Fruit fly (Drosophila melanogaster) whole organism, embryonic: ENCODE data around the gene Set2.

ENCODE experiments used
- B-H2 ChIP-seq: fragments of 200-800 bp; sonication (Bioruptor generic); optimal IDR thresholded peaks from 2 replicates; lab custom pipeline; 2018; ENCODE audit warnings: missing biosample characterization, mild to moderate bottlenecking, missing genetic modification characterization
- CG1024 ChIP-seq: fragments of 200-800 bp; sonication (Bioruptor generic); IDR thresholded peaks from 2 replicates; pipeline ENCODE4 v1.3.6; 2022; ENCODE audit warnings: missing biosample characterization, missing genetic modification characterization
- CG10462 ChIP-seq: fragments of 200-800 bp; sonication (Bioruptor generic); optimal IDR thresholded peaks from 2 replicates; lab custom pipeline; 2016; ENCODE audit warnings: missing biosample characterization, missing genetic modification characterization
- CG10654 ChIP-seq: fragments of 200-800 bp; sonication (Bioruptor generic); optimal IDR thresholded peaks from 2 replicates; lab custom pipeline; 2016; ENCODE audit warnings: missing biosample characterization, missing genetic modification characterization
- CG10959 ChIP-seq: fragments of 200-800 bp; sonication (Bioruptor generic); IDR thresholded peaks from 2 replicates; pipeline ENCODE4 v1.3.6; 2022; ENCODE audit warnings: missing biosample characterization, missing genetic modification characterization
- CG12104 ChIP-seq: fragments of 200-800 bp; sonication (Bioruptor generic); optimal IDR thresholded peaks from 3 replicates; lab custom pipeline; 2016; ENCODE audit warnings: missing biosample characterization, missing genetic modification characterization
- CG12659 ChIP-seq: fragments of 200-800 bp; sonication (Bioruptor generic); optimal IDR thresholded peaks from 3 replicates; lab custom pipeline; 2017; ENCODE audit warnings: mild to moderate bottlenecking, missing biosample characterization, missing genetic modification reagents, missing genetic modification characterization
- CG12942 ChIP-seq: fragments of 200-800 bp; sonication (Bioruptor generic); optimal IDR thresholded peaks from 3 replicates; lab custom pipeline; 2016; ENCODE audit warnings: missing biosample characterization, missing genetic modification characterization
- CG13624 ChIP-seq: fragments of 200-800 bp; sonication (Bioruptor generic); optimal IDR thresholded peaks from 2 replicates; lab custom pipeline; 2016; ENCODE audit warnings: missing biosample characterization, missing genetic modification characterization
- CG14860 ChIP-seq: fragments of 200-800 bp; sonication (Bioruptor generic); IDR thresholded peaks from 3 replicates; pipeline ENCODE4 v1.3.6; 2022; ENCODE audit warnings: missing biosample characterization, missing genetic modification characterization; ENCODE audit not compliant: partially characterized antibody
- CG16813 ChIP-seq: fragments of 200-800 bp; sonication (Bioruptor generic); IDR thresholded peaks from 3 replicates; pipeline ENCODE4 v1.3.6; 2022; ENCODE audit warnings: missing biosample characterization, missing genetic modification characterization; ENCODE audit not compliant: partially characterized antibody
- CG17385 ChIP-seq: fragments of 200-800 bp; sonication (Bioruptor generic); optimal IDR thresholded peaks from 3 replicates; lab custom pipeline; 2018; ENCODE audit warnings: missing biosample characterization, mild to moderate bottlenecking, missing genetic modification characterization
- CG18764 ChIP-seq: fragments of 200-800 bp; sonication (Bioruptor generic); optimal IDR thresholded peaks from 3 replicates; lab custom pipeline; 2016; ENCODE audit warnings: missing biosample characterization, missing genetic modification characterization
- CG30431 ChIP-seq: fragments of 200-800 bp; sonication (Bioruptor generic); optimal IDR thresholded peaks from 2 replicates; lab custom pipeline; 2017; ENCODE audit warnings: missing biosample characterization, missing genetic modification characterization
- CG3163 ChIP-seq: fragments of 200-800 bp; sonication (Bioruptor generic); optimal IDR thresholded peaks from 3 replicates; lab custom pipeline; 2016; ENCODE audit warnings: missing biosample characterization, missing genetic modification characterization
- CG32532 ChIP-seq: fragments of 200-800 bp; sonication (Bioruptor generic); IDR thresholded peaks from 2 replicates; pipeline ENCODE4 v1.3.6; 2022; ENCODE audit warnings: missing biosample characterization, missing genetic modification characterization
- CG33557 ChIP-seq: fragments of 200-800 bp; sonication (Bioruptor generic); optimal IDR thresholded peaks from 2 replicates; lab custom pipeline; 2019; ENCODE audit warnings: missing biosample characterization, mild to moderate bottlenecking, missing genetic modification characterization, moderate library complexity
- CG34224 ChIP-seq: fragments of 200-800 bp; sonication (Bioruptor generic); IDR thresholded peaks from 3 replicates; pipeline ENCODE4 v1.3.6; 2022; ENCODE audit warnings: missing biosample characterization, missing genetic modification characterization; ENCODE audit not compliant: partially characterized antibody
- CG6813 ChIP-seq: fragments of 200-800 bp; sonication (Bioruptor generic); optimal IDR thresholded peaks from 2 replicates; lab custom pipeline; 2017; ENCODE audit warnings: missing biosample characterization, missing genetic modification characterization, mild to moderate bottlenecking, moderate library complexity, missing genetic modification reagents
- CG9215 ChIP-seq: fragments of 200-800 bp; sonication (Bioruptor generic); IDR thresholded peaks from 2 replicates; pipeline ENCODE4 v1.3.6; 2022; ENCODE audit warnings: missing biosample characterization, missing genetic modification characterization
- CG9727 ChIP-seq: fragments of 200-800 bp; sonication (Bioruptor generic); optimal IDR thresholded peaks from 3 replicates; lab custom pipeline; 2017; ENCODE audit warnings: missing biosample characterization, mild to moderate bottlenecking, missing genetic modification characterization
- Chrac-16 ChIP-seq: fragments of 200-800 bp; sonication (Bioruptor generic); optimal IDR thresholded peaks from 3 replicates; lab custom pipeline; 2016; ENCODE audit warnings: missing biosample characterization, missing genetic modification characterization
- CkIIα-i1 ChIP-seq: fragments of 200-800 bp; sonication (Bioruptor generic); IDR thresholded peaks from 2 replicates; pipeline ENCODE4 v1.3.6; 2022; ENCODE audit warnings: missing biosample characterization, missing genetic modification characterization
- Ets97D ChIP-seq: fragments of 200-800 bp; sonication (Bioruptor generic); optimal IDR thresholded peaks from 3 replicates; lab custom pipeline; 2016; ENCODE audit warnings: missing biosample characterization, missing genetic modification characterization
- Gug ChIP-seq: fragments of 200-800 bp; sonication (Bioruptor generic); IDR thresholded peaks from 4 replicates; pipeline ENCODE4 v1.3.6; 2022; ENCODE audit warnings: missing biosample characterization, missing genetic modification characterization
- H2.0 ChIP-seq: fragments of 200-800 bp; sonication (Bioruptor generic); IDR thresholded peaks from 2 replicates; pipeline ENCODE4 v1.3.6; 2022; ENCODE audit warnings: missing biosample characterization, missing genetic modification characterization
- HLHmδ ChIP-seq: fragments of 200-800 bp; sonication (Bioruptor generic); optimal IDR thresholded peaks from 2 replicates; lab custom pipeline; 2018; ENCODE audit warnings: missing biosample characterization, mild to moderate bottlenecking, missing genetic modification characterization, moderate library complexity
- Hr39 ChIP-seq: fragments of >200 bp; optimal IDR thresholded peaks from 2 replicates; lab custom pipeline; 2017
- Kr ChIP-seq: fragments of 200-800 bp; sonication (Bioruptor generic); optimal IDR thresholded peaks from 2 replicates; lab custom pipeline; 2017; ENCODE audit warnings: missing biosample characterization, mild to moderate bottlenecking, missing genetic modification characterization
- Side ChIP-seq: fragments of 200-800 bp; sonication (Bioruptor generic); optimal IDR thresholded peaks from 2 replicates; lab custom pipeline; 2016; ENCODE audit warnings: missing biosample characterization, missing genetic modification characterization
- Sry-β ChIP-seq: fragments of 200-800 bp; sonication (Bioruptor generic); optimal IDR thresholded peaks from 2 replicates; lab custom pipeline; 2018; ENCODE audit warnings: missing biosample characterization, mild to moderate bottlenecking, missing genetic modification characterization, moderate library complexity
- az2 ChIP-seq: fragments of 200-800 bp; sonication (Bioruptor generic); optimal IDR thresholded peaks from 3 replicates; lab custom pipeline; 2016; ENCODE audit warnings: missing biosample characterization, missing genetic modification characterization
- cad ChIP-seq: fragments of >200 bp; optimal IDR thresholded peaks from 2 replicates; lab custom pipeline; 2017; ENCODE audit warnings: missing biosample characterization, missing genetic modification characterization
- cg ChIP-seq: fragments of 200-800 bp; sonication (Bioruptor generic); optimal IDR thresholded peaks from 3 replicates; lab custom pipeline; 2019; ENCODE audit warnings: missing biosample characterization, mild to moderate bottlenecking, missing genetic modification characterization, moderate library complexity
- corto ChIP-seq: fragments of 200-800 bp; sonication (Bioruptor generic); optimal IDR thresholded peaks from 2 replicates; lab custom pipeline; 2016; ENCODE audit warnings: missing biosample characterization, mild to moderate bottlenecking, missing genetic modification characterization, moderate library complexity
- crp ChIP-seq, 2 experiments: fragments of 200-800 bp; sonication (Bioruptor generic); optimal IDR thresholded peaks; 2 replicates in 1 of 2; 3 replicates in 1 of 2; lab custom pipeline; 2017; ENCODE audit warnings: missing biosample characterization in 2 of 2, missing genetic modification characterization in 2 of 2, mild to moderate bottlenecking in 1 of 2, moderate library complexity in 1 of 2
- hb ChIP-seq: fragments of 200-800 bp; sonication (Bioruptor generic); IDR thresholded peaks from 3 replicates; pipeline ENCODE4 v1.3.6; 2022; ENCODE audit warnings: missing biosample characterization, missing genetic modification characterization; ENCODE audit not compliant: partially characterized antibody
- hkb ChIP-seq, 2 experiments: fragments of 200-800 bp in 1 of 2; fragments of >200 bp in 1 of 2; sonication (Bioruptor generic) in 1 of 2; IDR thresholded peaks in 1 of 2; optimal IDR thresholded peaks in 1 of 2; 2 replicates each; pipeline versions ENCODE4 v1.3.6 to Lab custom; 2017 to 2022; ENCODE audit warnings: missing biosample characterization in 1 of 2, missing genetic modification characterization in 1 of 2
- jigr1 ChIP-seq: fragments of 200-800 bp; sonication (Bioruptor generic); IDR thresholded peaks from 3 replicates; pipeline ENCODE4 v1.3.6; 2022; ENCODE audit warnings: missing biosample characterization, missing genetic modification characterization
- lilli ChIP-seq: fragments of 200-800 bp; sonication (Bioruptor generic); optimal IDR thresholded peaks from 3 replicates; lab custom pipeline; 2016; ENCODE audit warnings: missing biosample characterization, missing genetic modification characterization
- nau ChIP-seq: fragments of 200-800 bp; sonication (Bioruptor generic); optimal IDR thresholded peaks from 3 replicates; lab custom pipeline; 2017; ENCODE audit warnings: missing biosample characterization, mild to moderate bottlenecking, missing genetic modification characterization, missing genetic modification reagents
- pan ChIP-seq, 4 experiments: fragments of >200 bp in 3 of 4; fragments of 200-800 bp in 1 of 4; sonication (Bioruptor generic) in 1 of 4; optimal IDR thresholded peaks in 3 of 4; IDR thresholded peaks in 1 of 4; 2 replicates each; pipeline versions ENCODE4 v1.3.6 to Lab custom; 2017 to 2022; ENCODE audit warnings: missing biosample characterization in 2 of 4, missing genetic modification characterization in 2 of 4, mixed read lengths in 1 of 4
- pros ChIP-seq: fragments of 200-800 bp; sonication (Bioruptor generic); optimal IDR thresholded peaks from 3 replicates; lab custom pipeline; 2019; ENCODE audit warnings: missing biosample characterization, mild to moderate bottlenecking, missing genetic modification characterization, moderate library complexity
- pzg ChIP-seq: fragments of 200-800 bp; sonication (Bioruptor generic); optimal IDR thresholded peaks from 3 replicates; lab custom pipeline; 2018; ENCODE audit warnings: missing biosample characterization, mild to moderate bottlenecking, missing genetic modification characterization, moderate library complexity
- tll ChIP-seq, 2 experiments: fragments of 200-800 bp in 1 of 2; fragments of >200 bp in 1 of 2; sonication (Bioruptor generic) in 1 of 2; optimal IDR thresholded peaks; 2 replicates each; lab custom pipeline; 2017 to 2019; ENCODE audit warnings: missing biosample characterization in 2 of 2, missing genetic modification characterization in 2 of 2, mild to moderate bottlenecking in 1 of 2, moderate library complexity in 1 of 2
- wdn ChIP-seq: fragments of 200-800 bp; sonication (Bioruptor generic); IDR thresholded peaks from 2 replicates; pipeline ENCODE4 v1.3.6; 2022; ENCODE audit warnings: missing biosample characterization, missing genetic modification characterization
- yki ChIP-seq: fragments of >200 bp; optimal IDR thresholded peaks from 3 replicates; lab custom pipeline; 2018

Gene Set2

DNA sequence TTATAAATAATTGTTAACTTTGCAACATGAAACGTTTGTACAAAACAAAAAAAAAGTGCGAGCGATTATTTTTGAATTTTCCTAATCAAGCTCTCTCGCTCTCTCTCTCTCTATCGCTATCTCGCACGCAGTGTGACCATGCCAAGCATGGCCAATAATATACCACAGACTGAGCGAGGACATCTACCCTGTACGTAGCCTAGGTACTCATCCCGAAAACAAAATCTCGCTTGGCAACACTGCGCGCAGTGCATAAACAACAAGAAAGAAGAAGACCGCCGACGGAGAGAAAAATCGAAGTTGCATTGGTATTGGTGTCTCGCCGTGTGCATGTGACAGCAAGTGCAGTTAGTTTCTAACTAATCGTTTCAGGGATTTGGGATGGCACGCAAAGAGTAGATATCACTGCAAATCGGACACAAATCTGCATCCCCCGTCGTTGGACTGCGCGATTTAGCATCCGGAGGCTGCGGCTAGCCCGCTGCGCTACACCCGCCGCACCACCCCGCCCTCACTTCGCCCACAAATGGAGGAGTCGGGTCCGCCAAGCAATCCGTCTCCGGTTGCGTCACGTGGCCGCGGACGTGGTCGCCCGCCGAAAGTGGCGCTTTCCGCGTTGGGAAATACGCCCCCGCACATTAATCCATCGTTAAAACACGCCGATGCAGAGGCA is at the start of gene Set2, which contains the start of gene CG1998 (continued):
- TF ChIP-seq hkb (optimal IDR thresholded peaks at IDR 0.05; lab: Kevin White, UChicago) (no peak), hkb (GFP tag; IDR thresholded peaks at IDR 0.05; lab: Robert Waterston, UW) (no peak), Hr39 (lab: Kevin White, UChicago) (no peak), CG18764 (GFP tag; lab: Kevin White, UChicago) (no peak), CG16813 (GFP tag; lab: Robert Waterston, UW) (peak; percentile 31; the same call in 2 of the 3 replicates), CG17385 (peak; percentile 98), Kr (GFP tag; lab: Kevin White, UChicago) (no peak), tll (GFP tag; optimal IDR thresholded peaks at IDR 0.05; lab: Kevin White, UChicago) (peak in 1 of 2 experiments; percentile 45)

DNA sequence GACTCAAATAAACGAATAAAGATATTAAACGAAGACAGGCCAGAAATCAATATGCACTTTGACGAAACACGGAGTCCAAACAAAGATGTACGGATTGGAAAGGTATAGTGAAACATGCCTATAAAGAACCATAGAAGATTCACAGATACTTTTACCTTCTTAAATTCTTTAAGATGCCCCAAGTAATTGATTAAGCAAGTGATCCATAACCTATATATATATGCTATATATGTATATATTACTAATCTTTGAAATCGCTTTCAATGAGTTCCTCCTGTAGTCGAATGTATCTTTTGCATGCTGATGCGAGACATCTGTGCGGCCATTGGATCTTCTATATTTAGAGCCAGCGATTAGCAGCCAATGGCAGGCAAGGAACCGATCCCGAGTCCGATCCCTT is 44.9 kb upstream of the Set2 start, which contains the start of gene dmrt11E:
dmrt11E (plus strand) TSS at position 43 of the 400 bp plus-strand sequence.
- peak; percentile 28 for TF ChIP-seq CG12104
- TF ChIP-seq B-H2 (GFP tag; lab: Kevin White, UChicago) = no peak
- TF ChIP-seq hb (GFP tag; lab: Robert Waterston, UW) = no peak
- no peak for TF ChIP-seq corto
- TF ChIP-seq wdn = no peak
- TF ChIP-seq CG34224 (GFP tag; lab: Robert Waterston, UW) = no peak
- TF ChIP-seq az2 (GFP tag; lab: Kevin White, UChicago) = peak; percentile 55
- no peak for TF ChIP-seq CG16813 (GFP tag; lab: Robert Waterston, UW)
- no peak for TF ChIP-seq HLHmδ (GFP tag; lab: Kevin White, UChicago)
- no peak for TF ChIP-seq Sry-β
- no peak for TF ChIP-seq yki
- no peak for TF ChIP-seq CG14860 (GFP tag; lab: Robert Waterston, UW)
- peak; percentile 54 for TF ChIP-seq CG1024
- peak; percentile 45 for TF ChIP-seq H2.0 (GFP tag; lab: Robert Waterston, UW)
- TF ChIP-seq CG6813 = peak; percentile 49
- peak; percentile 20 for TF ChIP-seq CG12659 (GFP tag; lab: Kevin White, UChicago)
- TF ChIP-seq jigr1 (GFP tag; lab: Robert Waterston, UW) = no peak
- peak; percentile 33 for TF ChIP-seq CG10462
- peak; percentile 76 for TF ChIP-seq CG33557 (GFP tag; lab: Kevin White, UChicago)
- TF ChIP-seq pzg = no peak
- TF ChIP-seq CG10959 = peak; percentile 72
- no peak for TF ChIP-seq lilli (GFP tag; lab: Kevin White, UChicago)
- no peak for TF ChIP-seq pan (optimal IDR thresholded peaks at IDR 0.05; lab: Kevin White, UChicago)
- TF ChIP-seq pan (GFP tag; optimal IDR thresholded peaks at IDR 0.05 in 1 of 2, IDR thresholded peaks at IDR 0.05 in 1 of 2) = peak in 1 of 2 experiments; percentile 54
- no peak for TF ChIP-seq pros (GFP tag; lab: Kevin White, UChicago)
- no peak for TF ChIP-seq cad
- no peak for TF ChIP-seq crp (GFP tag; optimal IDR thresholded peaks at IDR 0.05; lab: Kevin White, UChicago)
- TF ChIP-seq Ets97D (GFP tag; lab: Kevin White, UChicago) = no peak
- TF ChIP-seq CG9215 (GFP tag; lab: Robert Waterston, UW) = 0 out of 2 replicates have a peak, but pooled peaks have one; percentile 20
- peak; percentile 43 for TF ChIP-seq CG17385
- TF ChIP-seq CG12942 (GFP tag; lab: Kevin White, UChicago) = no peak
- TF ChIP-seq Gug = no peak; the same call in 3 of the 4 replicates
- peak; percentile 45 for TF ChIP-seq CG10654 (GFP tag; lab: Kevin White, UChicago)
- TF ChIP-seq CG9727 (GFP tag; lab: Kevin White, UChicago) = peak; percentile 55
- TF ChIP-seq CG32532 (GFP tag; lab: Robert Waterston, UW) = no peak
- TF ChIP-seq CG30431 (GFP tag; lab: Kevin White, UChicago) = peak; percentile 2
- no peak for TF ChIP-seq nau (GFP tag; lab: Kevin White, UChicago)
- TF ChIP-seq CkIIα-i1 (GFP tag; lab: Robert Waterston, UW) = no peak
- no peak for TF ChIP-seq Side
- peak; percentile 42 for TF ChIP-seq Chrac-16 (GFP tag; lab: Kevin White, UChicago)
- no peak for TF ChIP-seq CG13624
- TF ChIP-seq CG3163 (GFP tag; lab: Kevin White, UChicago) = no peak
- no peak for TF ChIP-seq cg (GFP tag; lab: Kevin White, UChicago)
